Worm (Caenorhabditis elegans) whole organism, L4 larva: ENCODE data around the gene nspb-4.

Experiments used
- aly-2 ChIP-seq: sonication (generic microtip); optimal IDR thresholded peaks from 2 replicates; lab custom pipeline; 2018; ENCODE audit warnings: missing biosample characterization, missing genetic modification characterization
- egl-27 ChIP-seq: sonication (generic microtip); optimal IDR thresholded peaks from 3 replicates; lab custom pipeline; 2017; ENCODE audit warnings: missing biosample characterization, missing genetic modification reagents, missing genetic modification characterization

ce11 chrIV:6581658-6582057 is 16.4 kb upstream of the nspb-4 start:
- TF ChIP-seq aly-2, result no peak
- no peak for TF ChIP-seq egl-27 (tag; lab: Kevin White, UChicago)
